Fruit fly (Drosophila melanogaster) whole organism, embryonic: ENCODE results near the gene Kaz-m1.

ENCODE experiments used
- ATbp ChIP-seq: fragments of 200-800 bp; sonication (Bioruptor generic); optimal IDR thresholded peaks from 2 replicates; lab custom pipeline; 2017; ENCODE audit warnings: missing biosample characterization, mild to moderate bottlenecking, missing genetic modification characterization, missing genetic modification reagents
- Abd-B ChIP-seq: fragments of 200-800 bp; sonication (Bioruptor generic); optimal IDR thresholded peaks from 2 replicates; lab custom pipeline; 2018; ENCODE audit warnings: missing biosample characterization, mild to moderate bottlenecking, missing genetic modification characterization, moderate library complexity
- CG10321 ChIP-seq: fragments of 200-800 bp; sonication (Bioruptor generic); IDR thresholded peaks from 2 replicates; pipeline ENCODE4 v1.3.6; 2022; ENCODE audit warnings: missing biosample characterization, missing genetic modification characterization
- CG10431 ChIP-seq: fragments of 200-800 bp; sonication (Bioruptor generic); optimal IDR thresholded peaks from 3 replicates; lab custom pipeline; 2018; ENCODE audit warnings: missing biosample characterization, mild to moderate bottlenecking, missing genetic modification characterization
- CG11560 ChIP-seq: fragments of 200-800 bp; sonication (Bioruptor generic); IDR thresholded peaks from 3 replicates; pipeline ENCODE4 v1.3.6; 2022; ENCODE audit warnings: missing biosample characterization, missing genetic modification characterization
- CG11696 ChIP-seq: fragments of 200-800 bp; sonication (Bioruptor generic); IDR thresholded peaks from 2 replicates; pipeline ENCODE4 v1.3.6; 2022; ENCODE audit warnings: missing biosample characterization, missing genetic modification characterization
- CG12299 ChIP-seq: fragments of 200-800 bp; sonication (Bioruptor generic); optimal IDR thresholded peaks from 2 replicates; lab custom pipeline; 2018; ENCODE audit warnings: missing biosample characterization, mild to moderate bottlenecking, missing genetic modification characterization
- CG13296 ChIP-seq: fragments of 200-800 bp; sonication (Bioruptor generic); optimal IDR thresholded peaks from 3 replicates; lab custom pipeline; 2018; ENCODE audit warnings: missing biosample characterization, mild to moderate bottlenecking, missing genetic modification characterization
- CG14441 ChIP-seq: fragments of 200-800 bp; sonication (Bioruptor generic); IDR thresholded peaks from 2 replicates; pipeline ENCODE4 v1.3.6; 2022; ENCODE audit warnings: missing biosample characterization, missing genetic modification characterization
- CG15514 ChIP-seq: fragments of 200-800 bp; sonication (Bioruptor generic); optimal IDR thresholded peaks from 3 replicates; lab custom pipeline; 2017; ENCODE audit warnings: missing biosample characterization, missing genetic modification characterization, mild to moderate bottlenecking, moderate library complexity, missing genetic modification reagents
- CG15601 ChIP-seq: fragments of 200-800 bp; sonication (Bioruptor generic); optimal IDR thresholded peaks from 3 replicates; lab custom pipeline; 2019; ENCODE audit warnings: missing biosample characterization, mild to moderate bottlenecking, missing genetic modification characterization, moderate library complexity
- CG1602 ChIP-seq: fragments of 200-800 bp; sonication (Bioruptor generic); optimal IDR thresholded peaks from 3 replicates; lab custom pipeline; 2016; ENCODE audit warnings: missing biosample characterization, missing genetic modification characterization
- CG16779 ChIP-seq: fragments of 200-800 bp; sonication (Bioruptor generic); IDR thresholded peaks from 2 replicates; pipeline ENCODE4 v1.3.6; 2022; ENCODE audit warnings: missing biosample characterization, missing genetic modification characterization
- CG17361 ChIP-seq: fragments of 200-800 bp; sonication (Bioruptor generic); IDR thresholded peaks from 3 replicates; pipeline ENCODE4 v1.3.6; 2022; ENCODE audit warnings: missing biosample characterization, missing genetic modification characterization
- CG17385 ChIP-seq: fragments of 200-800 bp; sonication (Bioruptor generic); optimal IDR thresholded peaks from 3 replicates; lab custom pipeline; 2018; ENCODE audit warnings: missing biosample characterization, mild to moderate bottlenecking, missing genetic modification characterization
- CG3847 ChIP-seq: fragments of 200-800 bp; sonication (Bioruptor generic); IDR thresholded peaks from 2 replicates; pipeline ENCODE4 v1.3.6; 2022; ENCODE audit warnings: missing biosample characterization, missing genetic modification characterization
- CG3995 ChIP-seq: fragments of 200-800 bp; sonication (Bioruptor generic); optimal IDR thresholded peaks from 3 replicates; lab custom pipeline; 2016; ENCODE audit warnings: missing biosample characterization, missing genetic modification characterization
- CG43689 ChIP-seq: fragments of 200-800 bp; sonication (Bioruptor generic); IDR thresholded peaks from 2 replicates; pipeline ENCODE4 v1.3.6; 2022; ENCODE audit warnings: missing biosample characterization, missing genetic modification characterization
- D19B ChIP-seq: fragments of 200-800 bp; sonication (Bioruptor generic); optimal IDR thresholded peaks from 2 replicates; lab custom pipeline; 2017; ENCODE audit warnings: missing biosample characterization, mild to moderate bottlenecking, missing genetic modification characterization
- Deaf1 ChIP-seq: fragments of 200-800 bp; optimal IDR thresholded peaks from 3 replicates; lab custom pipeline; 2019; ENCODE audit warnings: missing biosample characterization, mild to moderate bottlenecking, missing genetic modification characterization, moderate library complexity
- Dll ChIP-seq: fragments of 200-800 bp; sonication (Bioruptor generic); IDR thresholded peaks from 4 replicates; pipeline ENCODE4 v1.3.6; 2022; ENCODE audit warnings: missing biosample characterization, missing genetic modification characterization; ENCODE audit not compliant: partially characterized antibody
- Doc2 ChIP-seq: fragments of 200-800 bp; sonication (Bioruptor generic); IDR thresholded peaks from 2 replicates; pipeline ENCODE4 v1.3.6; 2022; ENCODE audit warnings: missing biosample characterization, missing genetic modification characterization
- Dp ChIP-seq: fragments of 200-800 bp; sonication (Bioruptor generic); optimal IDR thresholded peaks from 2 replicates; lab custom pipeline; 2018; ENCODE audit warnings: missing biosample characterization, mild to moderate bottlenecking, missing genetic modification characterization, moderate library complexity
- Dref ChIP-seq: fragments of 200-800 bp; sonication (Bioruptor generic); IDR thresholded peaks from 2 replicates; pipeline ENCODE4 v1.3.6; 2022; ENCODE audit warnings: missing biosample characterization, missing genetic modification characterization
- Fer1 ChIP-seq: fragments of 200-800 bp; sonication (Bioruptor generic); optimal IDR thresholded peaks from 2 replicates; lab custom pipeline; 2017; ENCODE audit warnings: missing biosample characterization, mild to moderate bottlenecking, missing genetic modification characterization
- HLH3B ChIP-seq: fragments of 200-800 bp; sonication (Bioruptor generic); IDR thresholded peaks from 2 replicates; pipeline ENCODE4 v1.3.6; 2022; ENCODE audit warnings: missing biosample characterization, missing genetic modification characterization
- HLHmδ ChIP-seq: fragments of 200-800 bp; sonication (Bioruptor generic); optimal IDR thresholded peaks from 2 replicates; lab custom pipeline; 2018; ENCODE audit warnings: missing biosample characterization, mild to moderate bottlenecking, missing genetic modification characterization, moderate library complexity
- HmgD ChIP-seq: fragments of 200-800 bp; sonication (Bioruptor generic); optimal IDR thresholded peaks from 3 replicates; lab custom pipeline; 2016; ENCODE audit warnings: missing biosample characterization, missing genetic modification characterization
- Hr39 ChIP-seq: fragments of >200 bp; optimal IDR thresholded peaks from 2 replicates; lab custom pipeline; 2017
- Mrtf ChIP-seq: fragments of 200-800 bp; sonication (Bioruptor generic); IDR thresholded peaks from 3 replicates; pipeline ENCODE4 v1.3.6; 2022; ENCODE audit warnings: missing biosample characterization, missing genetic modification characterization
- Rfx ChIP-seq: fragments of 200-800 bp; sonication (Bioruptor generic); IDR thresholded peaks from 2 replicates; pipeline ENCODE4 v1.3.6; 2022; ENCODE audit warnings: missing biosample characterization, missing genetic modification characterization
- Spps ChIP-seq: fragments of 200-800 bp; sonication (Bioruptor generic); optimal IDR thresholded peaks from 2 replicates; lab custom pipeline; 2018; ENCODE audit warnings: missing biosample characterization, mild to moderate bottlenecking, missing genetic modification characterization
- Stat92E ChIP-seq, 3 experiments: fragments of >200 bp in 2 of 3; fragments of 200-800 bp in 1 of 3; sonication (Bioruptor generic) in 1 of 3; optimal IDR thresholded peaks; 2 replicates each; lab custom pipeline; 2017 to 2019; ENCODE audit warnings: missing biosample characterization in 3 of 3, missing genetic modification characterization in 3 of 3, mild to moderate bottlenecking in 1 of 3, moderate library complexity in 1 of 3
- YL-1 ChIP-seq: fragments of 200-800 bp; sonication (Bioruptor generic); optimal IDR thresholded peaks from 3 replicates; lab custom pipeline; 2017; ENCODE audit warnings: missing biosample characterization, mild to moderate bottlenecking, missing genetic modification characterization
- al ChIP-seq: fragments of 200-800 bp; sonication (Bioruptor generic); IDR thresholded peaks from 2 replicates; pipeline ENCODE4 v1.3.6; 2022; ENCODE audit warnings: missing biosample characterization, missing genetic modification characterization
- aop ChIP-seq: fragments of 200-800 bp; sonication (Bioruptor generic); IDR thresholded peaks from 2 replicates; pipeline ENCODE4 v1.3.6; 2022; ENCODE audit warnings: missing biosample characterization, missing genetic modification characterization
- ci ChIP-seq: fragments of 200-800 bp; sonication (Bioruptor generic); IDR thresholded peaks from 3 replicates; pipeline ENCODE4 v1.3.6; 2022; ENCODE audit warnings: missing biosample characterization, missing genetic modification characterization
- crc ChIP-seq: fragments of 200-800 bp; sonication (Bioruptor generic); optimal IDR thresholded peaks from 2 replicates; lab custom pipeline; 2016; ENCODE audit warnings: missing biosample characterization, missing genetic modification characterization
- da ChIP-seq: fragments of 200-800 bp; sonication (Bioruptor generic); optimal IDR thresholded peaks from 2 replicates; lab custom pipeline; 2016; ENCODE audit warnings: missing biosample characterization, missing genetic modification characterization
- dati ChIP-seq: fragments of 200-800 bp; sonication (Bioruptor generic); IDR thresholded peaks from 2 replicates; pipeline ENCODE4 v1.3.6; 2022; ENCODE audit warnings: missing biosample characterization, missing genetic modification characterization
- esg ChIP-seq: fragments of 200-800 bp; sonication (Bioruptor generic); conservative IDR thresholded peaks from 2 replicates; pipeline ENCODE4 v1.3.6; 2022; ENCODE audit warnings: missing biosample characterization, missing genetic modification characterization
- ftz-f1 ChIP-seq: fragments of 200-800 bp; sonication (Bioruptor generic); optimal IDR thresholded peaks from 2 replicates; lab custom pipeline; 2016; ENCODE audit warnings: missing biosample characterization, missing genetic modification characterization
- org-1 ChIP-seq: fragments of 200-800 bp; sonication (Bioruptor generic); optimal IDR thresholded peaks from 2 replicates; lab custom pipeline; 2017; ENCODE audit warnings: missing biosample characterization, missing genetic modification characterization
- repo ChIP-seq: fragments of 200-800 bp; sonication (Bioruptor generic); optimal IDR thresholded peaks from 2 replicates; lab custom pipeline; 2016; ENCODE audit warnings: missing biosample characterization, missing genetic modification characterization
- sens ChIP-seq: fragments of 200-800 bp; sonication (Bioruptor generic); peaks from one replicate; lab custom pipeline; 2016; ENCODE audit warnings: missing biosample characterization, missing genetic modification characterization
- seq ChIP-seq: fragments of 200-800 bp; sonication (Bioruptor generic); IDR thresholded peaks from 2 replicates; pipeline ENCODE4 v1.3.6; 2022; ENCODE audit warnings: missing biosample characterization, missing genetic modification characterization
- sr ChIP-seq: fragments of 200-800 bp; sonication (Bioruptor generic); IDR thresholded peaks from 3 replicates; pipeline ENCODE4 v1.3.6; 2022; ENCODE audit warnings: missing biosample characterization, missing genetic modification characterization
- ssp ChIP-seq: fragments of 200-800 bp; sonication (Bioruptor generic); IDR thresholded peaks from 2 replicates; pipeline ENCODE4 v1.3.6; 2022; ENCODE audit warnings: missing biosample characterization, missing genetic modification characterization
- sug ChIP-seq: fragments of 200-800 bp; optimal IDR thresholded peaks from 2 replicates; lab custom pipeline; 2019; ENCODE audit warnings: missing biosample characterization, mild to moderate bottlenecking, missing genetic modification characterization, moderate library complexity
- tin ChIP-seq: fragments of 200-800 bp; sonication (Bioruptor generic); optimal IDR thresholded peaks from 3 replicates; lab custom pipeline; 2016; ENCODE audit warnings: missing biosample characterization, missing genetic modification characterization
- usp ChIP-seq: fragments of >200 bp; optimal IDR thresholded peaks from 2 replicates; lab custom pipeline; 2017; ENCODE audit warnings: missing biosample characterization, missing genetic modification characterization
- vvl ChIP-seq: fragments of 200-800 bp; sonication (Bioruptor generic); IDR thresholded peaks from 2 replicates; pipeline ENCODE4 v1.3.6; 2022; ENCODE audit warnings: missing biosample characterization, missing genetic modification characterization
- zen2 ChIP-seq: fragments of 200-800 bp; sonication (Bioruptor generic); IDR thresholded peaks from 3 replicates; pipeline ENCODE4 v1.3.6; 2022; ENCODE audit warnings: missing biosample characterization, missing genetic modification characterization; ENCODE audit not compliant: partially characterized antibody

Gene Kaz-m1

DNA sequence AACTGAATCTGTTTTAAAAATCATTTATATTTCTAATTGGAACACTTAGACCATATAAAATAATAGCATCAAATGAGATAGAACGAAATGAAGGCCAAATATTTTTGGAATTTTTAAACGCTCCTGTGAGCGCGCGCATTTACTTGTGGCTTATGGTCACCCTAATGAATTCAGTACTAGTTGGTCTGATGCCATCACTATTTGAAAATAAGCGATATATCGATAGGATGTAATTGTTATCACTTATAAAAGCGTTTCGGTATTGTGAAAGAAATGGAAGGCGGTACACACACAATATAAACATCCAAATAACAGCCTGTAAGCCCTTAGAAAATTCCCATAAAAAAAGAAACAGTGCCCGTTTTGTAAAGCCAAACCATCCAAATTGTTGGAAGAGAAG is 31.8 kb upstream of the Kaz-m1 start, which contains the start of gene Nf1 (continued):
- TF ChIP-seq ftz-f1 (GFP tag; lab: Kevin White, UChicago), result no peak
- no peak for TF ChIP-seq CG13296 (GFP tag; lab: Kevin White, UChicago)
- TF ChIP-seq al (GFP tag; lab: Robert Waterston, UW), result no peak
- TF ChIP-seq da, result no peak
- no peak for TF ChIP-seq CG11560
- peak; percentile 24 for TF ChIP-seq HmgD (GFP tag; lab: Kevin White, UChicago)
- TF ChIP-seq CG12299 (tag; lab: Kevin White, UChicago), result no peak
- TF ChIP-seq tin, result peak; percentile 28
- TF ChIP-seq Spps (tag; lab: Kevin White, UChicago), result no peak
- TF ChIP-seq D19B (GFP tag; lab: Kevin White, UChicago), result no peak
- TF ChIP-seq Deaf1 (tag; lab: Kevin White, UChicago), result no peak
- TF ChIP-seq CG43689 (GFP tag; lab: Robert Waterston, UW), result no peak
- TF ChIP-seq crc (GFP tag; lab: Kevin White, UChicago), result no peak
- no peak for TF ChIP-seq usp
- peak; percentile 38 for TF ChIP-seq sens (GFP tag; lab: Kevin White, UChicago)
- peak; percentile 84 for TF ChIP-seq Dll
- no peak for TF ChIP-seq dati (GFP tag; lab: Robert Waterston, UW)
- no peak for TF ChIP-seq Mrtf (GFP tag; lab: Robert Waterston, UW)
- 0 out of 2 replicates have a peak, but pooled peaks have one; percentile 13 for TF ChIP-seq CG3847 (GFP tag; lab: Robert Waterston, UW)
- peak; percentile 3 for TF ChIP-seq Abd-B (GFP tag; lab: Kevin White, UChicago)
- peak; percentile 80 for TF ChIP-seq CG15514
- no peak for TF ChIP-seq seq (GFP tag; lab: Robert Waterston, UW)
- no peak for TF ChIP-seq HLH3B (GFP tag; lab: Robert Waterston, UW)
- no peak for TF ChIP-seq YL-1
- TF ChIP-seq CG1602 (GFP tag; lab: Kevin White, UChicago), result no peak
- peak; percentile 95 for TF ChIP-seq Dp (GFP tag; lab: Kevin White, UChicago)
- no peak for TF ChIP-seq aop (GFP tag; lab: Robert Waterston, UW)
- no peak for TF ChIP-seq ssp (GFP tag; lab: Robert Waterston, UW)
- no peak for TF ChIP-seq CG14441 (GFP tag; lab: Robert Waterston, UW)
- TF ChIP-seq CG17361 (GFP tag; lab: Robert Waterston, UW), result no peak
- no peak for TF ChIP-seq esg (GFP tag; lab: Robert Waterston, UW)
- peak; percentile 56; the same call in 1 of the 3 replicates for TF ChIP-seq zen2 (GFP tag; lab: Robert Waterston, UW)
- TF ChIP-seq org-1 (GFP tag; lab: Kevin White, UChicago), result no peak
- TF ChIP-seq CG15601 (tag; lab: Kevin White, UChicago), result no peak
- TF ChIP-seq Doc2 (GFP tag; lab: Robert Waterston, UW), result no peak
- TF ChIP-seq Stat92E (GFP tag; optimal IDR thresholded peaks at IDR 0.05; lab: Kevin White, UChicago), result no peak
- TF ChIP-seq Hr39, result no peak
- TF ChIP-seq vvl (GFP tag; lab: Robert Waterston, UW), result peak; percentile 90
- TF ChIP-seq ATbp (GFP tag; lab: Kevin White, UChicago), result no peak
- TF ChIP-seq ci (GFP tag; lab: Robert Waterston, UW), result no peak; the same call in 2 of the 3 replicates
- no peak for TF ChIP-seq HLHmδ (GFP tag; lab: Kevin White, UChicago)
- no peak for TF ChIP-seq sr
- TF ChIP-seq CG11696, result no peak
- no peak for TF ChIP-seq CG17385 (GFP tag; lab: Kevin White, UChicago)
- no peak for TF ChIP-seq CG16779 (GFP tag; lab: Robert Waterston, UW)
- TF ChIP-seq repo (GFP tag; lab: Kevin White, UChicago), result peak; percentile 34
- TF ChIP-seq CG3995 (GFP tag; lab: Kevin White, UChicago), result peak; percentile 86
- no peak for TF ChIP-seq CG10431
- no peak for TF ChIP-seq sug (tag; lab: Kevin White, UChicago)
- TF ChIP-seq Fer1 (GFP tag; lab: Kevin White, UChicago), result no peak
- no peak for TF ChIP-seq CG10321 (GFP tag; lab: Robert Waterston, UW)
- TF ChIP-seq Dref (GFP tag; lab: Robert Waterston, UW), result peak; percentile 86
- 0 out of 2 replicates have a peak, but pooled peaks have one; percentile 25 for TF ChIP-seq Rfx (GFP tag; lab: Robert Waterston, UW)
